Worm (Caenorhabditis elegans) whole organism, late embryonic: ENCODE results near the gene T19D12.2.

Source experiments
- ceh-31 ChIP-seq: sonication (generic microtip); optimal IDR thresholded peaks from 2 replicates; lab custom pipeline; 2016; ENCODE audit warnings: missing genetic modification characterization, missing compliant biosample characterization
- dve-1 ChIP-seq: sonication (generic microtip); optimal IDR thresholded peaks from 2 replicates; lab custom pipeline; 2017; ENCODE audit warnings: antibody characterized with exemption, mild to moderate bottlenecking, missing genetic modification characterization, missing compliant biosample characterization
- elt-2 ChIP-seq: sonication (generic microtip); optimal IDR thresholded peaks from 2 replicates; lab custom pipeline; 2016; ENCODE audit warnings: missing genetic modification reagents, missing genetic modification characterization, missing compliant biosample characterization
- pag-3 ChIP-seq: sonication (generic microtip); optimal IDR thresholded peaks from 2 replicates; lab custom pipeline; 2016; ENCODE audit warnings: missing compliant biosample characterization, missing genetic modification characterization, borderline replicate concordance
- pha-2 ChIP-seq: sonication (generic microtip); optimal IDR thresholded peaks from 2 replicates; lab custom pipeline; 2017; ENCODE audit warnings: mild to moderate bottlenecking, missing genetic modification characterization, missing compliant biosample characterization
- pha-4 ChIP-seq: fragments of 150-350 bp; optimal IDR thresholded peaks from 2 replicates; lab custom pipeline; 2018; ENCODE audit warnings: missing biosample characterization, missing genetic modification reagents, missing genetic modification characterization
- pqm-1 ChIP-seq: sonication (generic microtip); optimal IDR thresholded peaks from 2 replicates; lab custom pipeline; 2016; ENCODE audit warnings: missing genetic modification characterization, missing compliant biosample characterization
- syd-9 ChIP-seq: sonication (generic microtip); optimal IDR thresholded peaks from 2 replicates; lab custom pipeline; 2016; ENCODE audit warnings: mild to moderate bottlenecking, missing genetic modification characterization, moderate library complexity, missing compliant biosample characterization

DNA sequence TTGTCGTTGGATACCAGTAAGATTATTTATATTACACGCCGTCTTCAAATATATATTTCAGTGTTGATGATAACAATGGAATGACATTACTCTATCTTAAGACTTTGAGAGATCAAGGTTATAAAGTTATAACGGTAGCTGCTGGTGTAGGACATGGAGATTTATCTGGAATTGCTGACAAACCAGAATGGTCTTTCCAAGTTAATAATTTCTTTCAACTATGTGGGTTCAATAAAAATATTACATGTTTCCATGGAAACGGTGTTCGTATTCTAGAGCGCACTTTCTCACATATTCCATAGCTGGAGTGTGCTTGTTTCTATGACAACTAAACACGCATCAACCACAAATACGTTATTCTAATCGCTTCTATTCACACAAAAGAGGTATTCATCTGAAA, 18.6 kb downstream of the T19D12.2 start, which contains the start of gene ift-74:
- TF ChIP-seq pqm-1 (tag; lab: Kevin White, UChicago) (no peak), elt-2 (tag; lab: Kevin White, UChicago) (no peak), syd-9 (no peak), ceh-31 (tag; lab: Kevin White, UChicago) (no peak), pag-3 (no peak), pha-4 (tag; lab: Kevin White, UChicago) (no peak), dve-1 (tag; lab: Kevin White, UChicago) (no peak), pha-2 (tag; lab: Kevin White, UChicago) (no peak)
